Fruit fly (Drosophila melanogaster) whole organism, embryonic: ENCODE results near the gene Alg2.

Experiments
- Atf3 ChIP-seq: fragments of 200-800 bp; sonication (Bioruptor generic); optimal IDR thresholded peaks from 3 replicates; lab custom pipeline; 2016; ENCODE audit warnings: missing biosample characterization, missing genetic modification characterization
- BEAF-32 ChIP-seq: fragments of 200-800 bp; sonication (Bioruptor generic); optimal IDR thresholded peaks from 3 replicates; lab custom pipeline; 2017; ENCODE audit warnings: missing biosample characterization, missing genetic modification characterization, mild to moderate bottlenecking, moderate library complexity, missing genetic modification reagents
- CG11085 ChIP-seq: fragments of 200-800 bp; sonication (Bioruptor generic); IDR thresholded peaks from 2 replicates; pipeline ENCODE4 v1.3.6; 2022; ENCODE audit warnings: missing biosample characterization, missing genetic modification characterization
- CG11247 ChIP-seq: fragments of 200-800 bp; sonication (Bioruptor generic); IDR thresholded peaks from 2 replicates; pipeline ENCODE4 v1.3.6; 2022; ENCODE audit warnings: missing biosample characterization, missing genetic modification characterization
- CG12942 ChIP-seq: fragments of 200-800 bp; sonication (Bioruptor generic); optimal IDR thresholded peaks from 3 replicates; lab custom pipeline; 2016; ENCODE audit warnings: missing biosample characterization, missing genetic modification characterization
- CG14710 ChIP-seq: fragments of 200-800 bp; sonication (Bioruptor generic); optimal IDR thresholded peaks from 3 replicates; lab custom pipeline; 2019; ENCODE audit warnings: missing biosample characterization, mild to moderate bottlenecking, missing genetic modification characterization, moderate library complexity
- CG15479 ChIP-seq: fragments of 200-800 bp; sonication (Bioruptor generic); optimal IDR thresholded peaks from 3 replicates; lab custom pipeline; 2019; ENCODE audit warnings: missing biosample characterization, mild to moderate bottlenecking, missing genetic modification characterization, moderate library complexity
- CG1603 ChIP-seq: fragments of 200-800 bp; sonication (Bioruptor generic); optimal IDR thresholded peaks from 2 replicates; lab custom pipeline; 2019; ENCODE audit warnings: missing biosample characterization, mild to moderate bottlenecking, missing genetic modification characterization, moderate library complexity
- CG17328 ChIP-seq: fragments of 200-800 bp; sonication (Bioruptor generic); IDR thresholded peaks from 2 replicates; pipeline ENCODE4 v1.3.6; 2022; ENCODE audit warnings: missing biosample characterization, missing genetic modification characterization
- CG3065 ChIP-seq: fragments of 200-800 bp; sonication (Bioruptor generic); optimal IDR thresholded peaks from 2 replicates; lab custom pipeline; 2016; ENCODE audit warnings: missing biosample characterization, missing genetic modification characterization
- CG31388 ChIP-seq: fragments of 200-800 bp; sonication (Bioruptor generic); optimal IDR thresholded peaks from 2 replicates; lab custom pipeline; 2016; ENCODE audit warnings: missing biosample characterization, missing genetic modification characterization
- CG31441 ChIP-seq: fragments of 200-800 bp; sonication (Bioruptor generic); IDR thresholded peaks from 2 replicates; pipeline ENCODE4 v1.3.6; 2022; ENCODE audit warnings: missing biosample characterization, missing genetic modification characterization
- CG3995 ChIP-seq: fragments of 200-800 bp; sonication (Bioruptor generic); optimal IDR thresholded peaks from 3 replicates; lab custom pipeline; 2016; ENCODE audit warnings: missing biosample characterization, missing genetic modification characterization
- CG4617 ChIP-seq: fragments of 200-800 bp; sonication (Bioruptor generic); optimal IDR thresholded peaks from 3 replicates; lab custom pipeline; 2016; ENCODE audit warnings: missing biosample characterization, missing genetic modification characterization, borderline replicate concordance
- CG4854 ChIP-seq: fragments of 200-800 bp; sonication (Bioruptor generic); optimal IDR thresholded peaks from 2 replicates; lab custom pipeline; 2016; ENCODE audit warnings: missing biosample characterization, missing genetic modification characterization, inconsistent platforms
- CG5245 ChIP-seq: fragments of 200-800 bp; sonication (Bioruptor generic); optimal IDR thresholded peaks from 3 replicates; lab custom pipeline; 2016; ENCODE audit warnings: missing biosample characterization, missing genetic modification characterization
- CG8388 ChIP-seq: fragments of 200-800 bp; sonication (Bioruptor generic); optimal IDR thresholded peaks from 2 replicates; lab custom pipeline; 2019; ENCODE audit warnings: missing biosample characterization, mild to moderate bottlenecking, missing genetic modification characterization, moderate library complexity
- CG8924 ChIP-seq: fragments of 200-800 bp; optimal IDR thresholded peaks from 3 replicates; lab custom pipeline; 2019; ENCODE audit warnings: missing biosample characterization, mild to moderate bottlenecking, missing genetic modification characterization, moderate library complexity
- CG9215 ChIP-seq: fragments of 200-800 bp; sonication (Bioruptor generic); IDR thresholded peaks from 2 replicates; pipeline ENCODE4 v1.3.6; 2022; ENCODE audit warnings: missing biosample characterization, missing genetic modification characterization
- CG9727 ChIP-seq: fragments of 200-800 bp; sonication (Bioruptor generic); optimal IDR thresholded peaks from 3 replicates; lab custom pipeline; 2017; ENCODE audit warnings: missing biosample characterization, mild to moderate bottlenecking, missing genetic modification characterization
- H15 ChIP-seq: fragments of 200-800 bp; sonication (Bioruptor generic); IDR thresholded peaks from 3 replicates; pipeline ENCODE4 v1.3.6; 2022; ENCODE audit warnings: missing biosample characterization, missing genetic modification characterization
- HHEX ChIP-seq: fragments of 200-800 bp; sonication (Bioruptor generic); optimal IDR thresholded peaks from 3 replicates; lab custom pipeline; 2017; ENCODE audit warnings: missing biosample characterization, mild to moderate bottlenecking, missing genetic modification characterization, missing genetic modification reagents
- Lim3 ChIP-seq: fragments of 200-800 bp; sonication (Bioruptor generic); IDR thresholded peaks from 2 replicates; pipeline ENCODE4 v1.3.6; 2022; ENCODE audit warnings: missing biosample characterization, missing genetic modification characterization
- MBD-R2 ChIP-seq: fragments of 200-800 bp; sonication (Bioruptor generic); IDR thresholded peaks from 2 replicates; pipeline ENCODE4 v1.3.6; 2022; ENCODE audit warnings: missing biosample characterization, missing genetic modification characterization
- Mes4 ChIP-seq: fragments of 200-800 bp; sonication (Bioruptor generic); optimal IDR thresholded peaks from 2 replicates; lab custom pipeline; 2016; ENCODE audit warnings: missing biosample characterization, missing genetic modification characterization
- Oli ChIP-seq: fragments of 200-800 bp; sonication (Bioruptor generic); optimal IDR thresholded peaks from 2 replicates; lab custom pipeline; 2018; ENCODE audit warnings: missing biosample characterization, mild to moderate bottlenecking, missing genetic modification characterization, moderate library complexity
- PHDP ChIP-seq: fragments of 200-800 bp; sonication (Bioruptor generic); optimal IDR thresholded peaks from 3 replicates; lab custom pipeline; 2018; ENCODE audit warnings: missing biosample characterization, mild to moderate bottlenecking, missing genetic modification characterization, moderate library complexity
- Rfx ChIP-seq: fragments of 200-800 bp; sonication (Bioruptor generic); IDR thresholded peaks from 2 replicates; pipeline ENCODE4 v1.3.6; 2022; ENCODE audit warnings: missing biosample characterization, missing genetic modification characterization
- Scr ChIP-seq: fragments of 200-800 bp; sonication (Bioruptor generic); IDR thresholded peaks from 2 replicates; pipeline ENCODE4 v1.3.6; 2022; ENCODE audit warnings: missing biosample characterization, missing genetic modification characterization; ENCODE audit not compliant: partially characterized antibody
- Sry-β ChIP-seq: fragments of 200-800 bp; sonication (Bioruptor generic); optimal IDR thresholded peaks from 2 replicates; lab custom pipeline; 2018; ENCODE audit warnings: missing biosample characterization, mild to moderate bottlenecking, missing genetic modification characterization, moderate library complexity
- Stat92E ChIP-seq, 3 experiments: fragments of >200 bp in 2 of 3; fragments of 200-800 bp in 1 of 3; sonication (Bioruptor generic) in 1 of 3; optimal IDR thresholded peaks; 2 replicates each; lab custom pipeline; 2017 to 2019; ENCODE audit warnings: missing biosample characterization in 3 of 3, missing genetic modification characterization in 3 of 3, mild to moderate bottlenecking in 1 of 3, moderate library complexity in 1 of 3
- ab ChIP-seq: fragments of 200-800 bp; sonication (Bioruptor generic); optimal IDR thresholded peaks from 2 replicates; lab custom pipeline; 2016; ENCODE audit warnings: missing biosample characterization, missing genetic modification characterization
- az2 ChIP-seq: fragments of 200-800 bp; sonication (Bioruptor generic); optimal IDR thresholded peaks from 3 replicates; lab custom pipeline; 2016; ENCODE audit warnings: missing biosample characterization, missing genetic modification characterization
- bsh ChIP-seq, 2 experiments: fragments of 200-800 bp; sonication (Bioruptor generic); optimal IDR thresholded peaks; 2 replicates each; lab custom pipeline; 2017 to 2018; ENCODE audit warnings: mild to moderate bottlenecking in 2 of 2, missing biosample characterization in 2 of 2, missing genetic modification characterization in 2 of 2, moderate library complexity in 1 of 2
- cg ChIP-seq: fragments of 200-800 bp; sonication (Bioruptor generic); optimal IDR thresholded peaks from 3 replicates; lab custom pipeline; 2019; ENCODE audit warnings: missing biosample characterization, mild to moderate bottlenecking, missing genetic modification characterization, moderate library complexity
- crol ChIP-seq: fragments of 200-800 bp; sonication (Bioruptor generic); IDR thresholded peaks from 2 replicates; pipeline ENCODE4 v1.3.6; 2022; ENCODE audit warnings: missing biosample characterization, missing genetic modification characterization
- exex ChIP-seq: fragments of 200-800 bp; sonication (Bioruptor generic); optimal IDR thresholded peaks from 4 replicates; lab custom pipeline; 2018; ENCODE audit warnings: missing biosample characterization, mild to moderate bottlenecking, missing genetic modification characterization, moderate library complexity
- ftz-f1 ChIP-seq: fragments of 200-800 bp; sonication (Bioruptor generic); optimal IDR thresholded peaks from 2 replicates; lab custom pipeline; 2016; ENCODE audit warnings: missing biosample characterization, missing genetic modification characterization
- gcm2 ChIP-seq: fragments of 200-800 bp; sonication (Bioruptor generic); optimal IDR thresholded peaks from 2 replicates; lab custom pipeline; 2016; ENCODE audit warnings: missing biosample characterization, missing genetic modification characterization
- gfzf ChIP-seq: fragments of 200-800 bp; sonication (Bioruptor generic); optimal IDR thresholded peaks from 2 replicates; lab custom pipeline; 2016; ENCODE audit warnings: missing biosample characterization, mild to moderate bottlenecking, missing genetic modification characterization, moderate library complexity
- gt ChIP-seq: fragments of 200-800 bp; sonication (Bioruptor generic); IDR thresholded peaks from 2 replicates; pipeline ENCODE4 v1.3.6; 2022; ENCODE audit warnings: missing biosample characterization, missing genetic modification characterization
- her ChIP-seq: fragments of 200-800 bp; sonication (Bioruptor generic); optimal IDR thresholded peaks from 2 replicates; lab custom pipeline; 2016; ENCODE audit warnings: missing biosample characterization, missing genetic modification characterization
- jigr1 ChIP-seq: fragments of 200-800 bp; sonication (Bioruptor generic); IDR thresholded peaks from 3 replicates; pipeline ENCODE4 v1.3.6; 2022; ENCODE audit warnings: missing biosample characterization, missing genetic modification characterization
- lola ChIP-seq, 3 experiments: fragments of >200 bp in 2 of 3; fragments of 200-800 bp in 1 of 3; sonication (Bioruptor generic) in 1 of 3; optimal IDR thresholded peaks; 2 replicates each; lab custom pipeline; 2017 to 2019; ENCODE audit warnings: missing biosample characterization in 3 of 3, missing genetic modification characterization in 3 of 3, mild to moderate bottlenecking in 1 of 3, moderate library complexity in 1 of 3
- pzg ChIP-seq: fragments of 200-800 bp; sonication (Bioruptor generic); optimal IDR thresholded peaks from 3 replicates; lab custom pipeline; 2018; ENCODE audit warnings: missing biosample characterization, mild to moderate bottlenecking, missing genetic modification characterization, moderate library complexity
- stwl ChIP-seq: fragments of 200-800 bp; sonication (Bioruptor generic); optimal IDR thresholded peaks from 3 replicates; lab custom pipeline; 2018; ENCODE audit warnings: missing biosample characterization, mild to moderate bottlenecking, missing genetic modification characterization, moderate library complexity
- trem ChIP-seq: fragments of 200-800 bp; optimal IDR thresholded peaks from 3 replicates; lab custom pipeline; 2019; ENCODE audit warnings: missing biosample characterization, mild to moderate bottlenecking, missing genetic modification characterization, moderate library complexity
- unpg ChIP-seq: fragments of 200-800 bp; sonication (Bioruptor generic); optimal IDR thresholded peaks from 3 replicates; lab custom pipeline; 2018; ENCODE audit warnings: missing biosample characterization, mild to moderate bottlenecking, missing genetic modification characterization, moderate library complexity
- zen2 ChIP-seq: fragments of 200-800 bp; sonication (Bioruptor generic); IDR thresholded peaks from 3 replicates; pipeline ENCODE4 v1.3.6; 2022; ENCODE audit warnings: missing biosample characterization, missing genetic modification characterization; ENCODE audit not compliant: partially characterized antibody

Gene Alg2

dm6 chr3L:3165399-3165798 lies 21.8 kb downstream of the Alg2 start (continued):
- TF ChIP-seq crol (GFP tag; lab: Robert Waterston, UW): peak; percentile 66
- TF ChIP-seq CG12942: no peak
- TF ChIP-seq jigr1: no peak
- TF ChIP-seq zen2 (GFP tag; lab: Robert Waterston, UW): no peak
- TF ChIP-seq bsh (GFP tag; optimal IDR thresholded peaks at IDR 0.05; lab: Kevin White, UChicago): no peak
- no peak for TF ChIP-seq HHEX
- no peak for TF ChIP-seq ab (GFP tag; lab: Kevin White, UChicago)
- no peak for TF ChIP-seq gcm2
- TF ChIP-seq CG8924 (tag; lab: Kevin White, UChicago): no peak
- TF ChIP-seq Atf3: no peak
- TF ChIP-seq cg (GFP tag; lab: Kevin White, UChicago): peak; percentile 54
- TF ChIP-seq CG11247 (GFP tag; lab: Robert Waterston, UW): no peak
- peak; percentile 52 for TF ChIP-seq ftz-f1
- no peak for TF ChIP-seq gt
- no peak for TF ChIP-seq CG9215 (GFP tag; lab: Robert Waterston, UW)
- no peak for TF ChIP-seq CG1603 (tag; lab: Kevin White, UChicago)
- no peak for TF ChIP-seq H15 (GFP tag; lab: Robert Waterston, UW)
- TF ChIP-seq PHDP (tag; lab: Kevin White, UChicago): no peak
- no peak for TF ChIP-seq CG31388 (GFP tag; lab: Kevin White, UChicago)
- no peak for TF ChIP-seq CG11085 (GFP tag; lab: Robert Waterston, UW)
- TF ChIP-seq Oli: no peak
- no peak for TF ChIP-seq CG9727 (GFP tag; lab: Kevin White, UChicago)
- no peak for TF ChIP-seq CG31441 (GFP tag; lab: Robert Waterston, UW)
- no peak for TF ChIP-seq lola (GFP tag; optimal IDR thresholded peaks at IDR 0.05; lab: Kevin White, UChicago)
- TF ChIP-seq, all 482 proteins: peak for 9

- TF ChIP-seq CG15479 (GFP tag; lab: Kevin White, UChicago): peak; percentile 4
- TF ChIP-seq Rfx (GFP tag; lab: Robert Waterston, UW): peak; percentile 28; the same call in 1 of the 2 replicates
- no peak for TF ChIP-seq exex (tag; lab: Kevin White, UChicago)
- no peak for TF ChIP-seq Stat92E (GFP tag; optimal IDR thresholded peaks at IDR 0.05; lab: Kevin White, UChicago)
Measured at dm6 chr3L:3166200-3166695, 22.6 kb downstream of the Alg2 start, which contains the start of gene Asciz. Gene Asciz, minus strand, starts transcription at chr3L:3166250.

- TF ChIP-seq MBD-R2 (GFP tag; lab: Robert Waterston, UW) (peak; percentile 19; the same call in 1 of the 2 replicates), unpg (GFP tag; lab: Kevin White, UChicago) (no peak), CG4854 (GFP tag; lab: Kevin White, UChicago) (no peak), CG8388 (GFP tag; lab: Kevin White, UChicago) (no peak), CG17328 (GFP tag; lab: Robert Waterston, UW) (no peak), trem (tag; lab: Kevin White, UChicago) (peak; percentile 41), pzg (GFP tag; lab: Kevin White, UChicago) (peak; percentile 9), BEAF-32 (GFP tag; lab: Kevin White, UChicago) (peak; percentile 11), her (GFP tag; lab: Kevin White, UChicago) (no peak), CG3995 (GFP tag; lab: Kevin White, UChicago) (peak; percentile 67), Sry-β (GFP tag; lab: Kevin White, UChicago) (no peak), gfzf (GFP tag; lab: Kevin White, UChicago) (peak; percentile 54), CG4617 (GFP tag; lab: Kevin White, UChicago) (peak; percentile 28), CG3065 (GFP tag; lab: Kevin White, UChicago) (no peak), Mes4 (GFP tag; lab: Kevin White, UChicago) (no peak), CG5245 (GFP tag; lab: Kevin White, UChicago) (no peak), Lim3 (GFP tag; lab: Robert Waterston, UW) (no peak), stwl (tag; lab: Kevin White, UChicago) (peak; percentile 41), az2 (GFP tag; lab: Kevin White, UChicago) (no peak), Scr (no peak), CG14710 (tag; lab: Kevin White, UChicago) (peak; percentile 18)
Measured at dm6 chr3L:3169107-3169506, 25.5 kb downstream of the Alg2 start, which contains the start of the genes CG32278 and CG32281. Gene CG32278, plus strand, starts transcription at chr3L:3169286. Gene CG32281, plus strand, starts transcription at chr3L:3169375.
